Worm (Caenorhabditis elegans) whole organism, young adult: ENCODE results near the gene slcr-46.2.
A peak's percentile ranks its signal among the peaks of the same experiment; 100 is the strongest.

Source experiments
- B0019.2 ChIP-seq: fragments of 200-800 bp; sonication (Bioruptor generic); conservative IDR thresholded peaks from 2 replicates; pipeline ENCODE4 v1.3.6; 2022; ENCODE audit warnings: missing genetic modification reagents, missing genetic modification characterization, missing compliant biosample characterization
- C17E4.6 ChIP-seq: fragments of 200-800 bp; sonication (Bioruptor generic); IDR thresholded peaks from 2 replicates; pipeline ENCODE4 v1.3.6; 2022; ENCODE audit warnings: missing genetic modification reagents, missing genetic modification characterization, missing compliant biosample characterization
- F37B4.10 ChIP-seq: fragments of 200-800 bp; sonication (Bioruptor generic); IDR thresholded peaks from 2 replicates; pipeline ENCODE4 v1.3.6; 2022; ENCODE audit warnings: missing genetic modification characterization, missing compliant biosample characterization
- F49E8.2 ChIP-seq: sonication (generic microtip); optimal IDR thresholded peaks from 3 replicates; lab custom pipeline; 2017; ENCODE audit warnings: missing genetic modification characterization, mild to moderate bottlenecking, missing compliant biosample characterization, antibody characterized with exemption, moderate library complexity; ENCODE audit not compliant: insufficient read depth
- ZK185.1 ChIP-seq: sonication (generic microtip); optimal IDR thresholded peaks from 2 replicates; lab custom pipeline; 2016; ENCODE audit warnings: mild to moderate bottlenecking, missing genetic modification characterization, missing compliant biosample characterization; ENCODE audit not compliant: poor library complexity, severe bottlenecking
- aptf-2 ChIP-seq: fragments of 200-800 bp; sonication (Bioruptor generic); conservative IDR thresholded peaks from 2 replicates; pipeline ENCODE4 v1.3.6; 2022; ENCODE audit warnings: missing genetic modification reagents, missing genetic modification characterization, missing compliant biosample characterization
- cebp-1 ChIP-seq, 2 experiments: fragments of 200-800 bp in 1 of 2; sonication (Bioruptor generic) in 1 of 2; sonication (generic microtip) in 1 of 2; IDR thresholded peaks in 1 of 2; optimal IDR thresholded peaks in 1 of 2; 2 replicates each; pipeline versions ENCODE4 v1.3.6 to Lab custom; 2017 to 2022; ENCODE audit warnings: missing compliant biosample characterization in 2 of 2, missing genetic modification characterization in 2 of 2, mild to moderate bottlenecking in 1 of 2, missing genetic modification reagents in 1 of 2, moderate library complexity in 1 of 2
- ceh-100 ChIP-seq: fragments of 200-800 bp; sonication (Bioruptor generic); IDR thresholded peaks from 2 replicates; pipeline ENCODE4 v1.3.6; 2022; ENCODE audit warnings: missing genetic modification reagents, missing genetic modification characterization, missing compliant biosample characterization
- dox-1 ChIP-seq: fragments of 200-800 bp; sonication (Bioruptor generic); IDR thresholded peaks from 2 replicates; pipeline ENCODE4 v1.3.6; 2022; ENCODE audit warnings: missing genetic modification reagents, missing genetic modification characterization, missing compliant biosample characterization
- efl-1 ChIP-seq: fragments of 150-350 bp; optimal IDR thresholded peaks from 2 replicates; lab custom pipeline; 2014; ENCODE audit warnings: missing biosample characterization, missing genetic modification reagents, missing genetic modification characterization
- ets-4 ChIP-seq: fragments of 200-800 bp; sonication (Bioruptor generic); optimal IDR thresholded peaks from 2 replicates; lab custom pipeline; 2018; ENCODE audit warnings: mild to moderate bottlenecking, missing genetic modification characterization, missing compliant biosample characterization
- him-1 ChIP-seq: sonication (generic microtip); optimal IDR thresholded peaks from 2 replicates; lab custom pipeline; 2016; ENCODE audit warnings: missing genotype, missing genetic modification reagents, missing genetic modification characterization, missing compliant biosample characterization
- hmg-20 ChIP-seq: fragments of 200-800 bp; sonication (Bioruptor generic); IDR thresholded peaks from 2 replicates; pipeline ENCODE4 v1.3.6; 2022; ENCODE audit warnings: missing genetic modification reagents, missing genetic modification characterization, missing compliant biosample characterization
- hrde-1 ChIP-seq: sonication (generic microtip); optimal IDR thresholded peaks from 2 replicates; lab custom pipeline; 2016; ENCODE audit warnings: missing genetic modification characterization, mild to moderate bottlenecking, missing compliant biosample characterization, moderate library complexity, missing genotype, missing genetic modification reagents, borderline replicate concordance
- lag-1 ChIP-seq: fragments of 200-800 bp; sonication (Bioruptor generic); IDR thresholded peaks from 2 replicates; pipeline ENCODE4 v1.3.6; 2022; ENCODE audit warnings: missing genetic modification reagents, missing genetic modification characterization, missing compliant biosample characterization
- lin-26 ChIP-seq: fragments of 200-800 bp; sonication (Bioruptor generic); IDR thresholded peaks from 2 replicates; pipeline ENCODE4 v1.3.6; 2022; ENCODE audit warnings: missing genetic modification reagents, missing genetic modification characterization, missing compliant biosample characterization
- madf-10 ChIP-seq: sonication (generic microtip); optimal IDR thresholded peaks from 2 replicates; lab custom pipeline; 2016; ENCODE audit warnings: mild to moderate bottlenecking, missing genetic modification characterization, missing compliant biosample characterization
- madf-8 ChIP-seq: fragments of 200-800 bp; sonication (Bioruptor generic); conservative IDR thresholded peaks from 2 replicates; pipeline ENCODE4 v1.3.6; 2022; ENCODE audit warnings: missing genetic modification reagents, missing genetic modification characterization, missing compliant biosample characterization
- nhr-27 ChIP-seq: fragments of 200-800 bp; sonication (Bioruptor generic); optimal IDR thresholded peaks from 2 replicates; lab custom pipeline; 2018; ENCODE audit warnings: mild to moderate bottlenecking, missing genetic modification characterization, moderate library complexity, missing compliant biosample characterization
- rec-8 ChIP-seq, 2 experiments: sonication (generic microtip); optimal IDR thresholded peaks; 2 replicates each; lab custom pipeline; 2016; ENCODE audit warnings: mild to moderate bottlenecking in 2 of 2, missing genetic modification characterization in 2 of 2, missing genetic modification reagents in 2 of 2, missing genotype in 2 of 2, missing biosample characterization in 1 of 2, missing compliant biosample characterization in 1 of 2, moderate library complexity in 1 of 2
- rpc-1 ChIP-seq, 2 experiments: fragments of 150-350 bp in 1 of 2; sonication (generic microtip) in 1 of 2; optimal IDR thresholded peaks; 2 replicates each; lab custom pipeline; 2014 to 2018; ENCODE audit warnings: missing biosample characterization in 1 of 2, missing genetic modification characterization in 1 of 2, missing genetic modification reagents in 1 of 2, missing genotype in 1 of 2
- sdz-38 ChIP-seq: sonication (generic microtip); optimal IDR thresholded peaks from 2 replicates; lab custom pipeline; 2016; ENCODE audit warnings: missing genotype, missing genetic modification characterization, missing compliant biosample characterization
- snpc-1.3 ChIP-seq: sonication (generic microtip); optimal IDR thresholded peaks from 2 replicates; lab custom pipeline; 2017; ENCODE audit warnings: missing genetic modification characterization, mild to moderate bottlenecking, missing compliant biosample characterization, antibody characterized with exemption, moderate library complexity, missing genotype, missing genetic modification reagents; ENCODE audit not compliant: insufficient read depth
- tbp1 ChIP-seq: fragments of 200-800 bp; sonication (Bioruptor generic); optimal IDR thresholded peaks from 2 replicates; lab custom pipeline; 2018; ENCODE audit warnings: mild to moderate bottlenecking, missing genetic modification characterization, missing compliant biosample characterization
- tbx-9 ChIP-seq: sonication (generic microtip); optimal IDR thresholded peaks from 2 replicates; lab custom pipeline; 2016; ENCODE audit warnings: borderline replicate concordance, missing genetic modification characterization, inconsistent platforms, missing compliant biosample characterization
- ztf-22 ChIP-seq: fragments of 200-800 bp; sonication (Bioruptor generic); optimal IDR thresholded peaks from 2 replicates; lab custom pipeline; 2018; ENCODE audit warnings: mild to moderate bottlenecking, missing genetic modification characterization, moderate library complexity, missing compliant biosample characterization
- ztf-25 ChIP-seq: fragments of 200-800 bp; sonication (Bioruptor generic); IDR thresholded peaks from 2 replicates; pipeline ENCODE4 v1.3.6; 2022; ENCODE audit warnings: missing genetic modification reagents, missing genetic modification characterization, missing compliant biosample characterization

Gene slcr-46.2

ce11 chrV:19354506-19354905 is 35.4 kb downstream of the slcr-46.2 start:
- TF ChIP-seq F37B4.10 (no peak), madf-8 (GFP tag; lab: Robert Waterston, UW) (no peak), hmg-20 (GFP tag; lab: Robert Waterston, UW) (no peak), lin-26 (GFP tag; lab: Robert Waterston, UW) (no peak), sdz-38 (tag; lab: Kevin White, UChicago) (no peak), tbp1 (GFP tag; lab: Kevin White, UChicago) (no peak), madf-10 (tag; lab: Kevin White, UChicago) (no peak), him-1 (no peak), ZK185.1 (tag; lab: Kevin White, UChicago) (no peak), hrde-1 (no peak), ztf-22 (no peak), F49E8.2 (no peak), tbx-9 (tag; lab: Kevin White, UChicago) (no peak), ceh-100 (GFP tag; lab: Robert Waterston, UW) (no peak)

DNA sequence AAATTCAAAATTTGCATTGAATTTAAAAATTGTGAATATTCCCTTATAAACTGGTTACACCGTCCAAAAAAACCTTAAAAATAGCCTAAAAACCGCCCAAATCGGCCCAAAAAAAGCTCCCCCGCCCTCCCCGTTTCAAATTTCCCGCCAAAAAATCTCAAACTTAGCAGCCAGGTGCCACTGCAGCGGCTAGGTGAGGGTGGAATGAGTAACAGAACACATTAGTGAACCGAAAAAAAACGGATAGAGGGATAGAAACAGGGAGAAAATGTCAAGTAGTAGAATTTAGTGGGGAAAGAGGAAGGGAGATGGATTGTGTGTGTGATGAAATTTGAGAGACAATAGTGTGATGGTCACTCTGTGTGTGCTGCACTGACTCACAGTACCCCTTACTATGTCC is 38.0 kb downstream of the slcr-46.2 start:
- TF ChIP-seq lag-1 (GFP tag; lab: Robert Waterston, UW) (no peak), rec-8 (tag; optimal IDR thresholded peaks at IDR 0.05; lab: Kevin White, UChicago) (no peak), aptf-2 (GFP tag; lab: Robert Waterston, UW) (no peak), cebp-1 (GFP tag; IDR thresholded peaks at IDR 0.05; lab: Robert Waterston, UW) (no peak), cebp-1 (tag; optimal IDR thresholded peaks at IDR 0.05; lab: Kevin White, UChicago) (peak; percentile 6), efl-1 (GFP tag; lab: Kevin White, UChicago) (no peak), dox-1 (GFP tag; lab: Robert Waterston, UW) (no peak), ets-4 (no peak)

DNA sequence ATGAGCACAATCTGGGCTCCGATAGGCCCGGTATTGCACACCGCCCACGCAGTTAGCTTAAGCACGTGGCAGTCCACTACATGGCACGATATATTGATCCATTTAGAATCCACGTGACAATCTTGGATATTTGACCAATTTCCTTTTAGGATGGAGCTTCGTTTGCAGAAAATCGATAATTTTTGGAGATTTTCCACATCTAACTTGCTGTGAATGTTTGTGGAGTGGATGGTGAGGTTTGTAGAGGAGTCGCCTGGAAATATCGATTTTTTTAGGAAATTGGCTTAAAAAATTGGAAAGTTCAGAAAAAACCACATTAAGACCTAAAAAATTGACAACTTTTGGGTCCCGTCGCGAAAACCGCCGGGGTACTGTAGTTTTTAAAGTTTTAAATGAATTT is 52.6 kb downstream of the slcr-46.2 start:
- TF ChIP-seq aptf-2 (GFP tag; lab: Robert Waterston, UW) (no peak), ztf-25 (no peak), nhr-27 (no peak), snpc-1.3 (tag; lab: Kevin White, UChicago) (no peak), ets-4 (no peak), rpc-1 (optimal IDR thresholded peaks at IDR 0.05; lab: Kevin White, UChicago) (no peak), rpc-1 (tag; optimal IDR thresholded peaks at IDR 0.05; lab: Kevin White, UChicago) (no peak), C17E4.6 (GFP tag; lab: Robert Waterston, UW) (no peak), B0019.2 (GFP tag; lab: Robert Waterston, UW) (no peak)
- TF ChIP-seq, all 124 proteins: peak for 0
